Worm (Caenorhabditis elegans) whole organism, young adult: ENCODE results near the gene Y43F8A.2.

Source experiments
- B0035.1 ChIP-seq: sonication (generic microtip); optimal IDR thresholded peaks from 2 replicates; lab custom pipeline; 2016; ENCODE audit warnings: missing genetic modification characterization, mild to moderate bottlenecking, missing compliant biosample characterization, missing genotype, missing genetic modification reagents
- B0261.1 ChIP-seq: sonication (generic microtip); optimal IDR thresholded peaks from 2 replicates; lab custom pipeline; 2016; ENCODE audit warnings: mild to moderate bottlenecking, missing genetic modification characterization, moderate library complexity, missing compliant biosample characterization
- C17E4.6 ChIP-seq: fragments of 200-800 bp; sonication (Bioruptor generic); IDR thresholded peaks from 2 replicates; pipeline ENCODE4 v1.3.6; 2022; ENCODE audit warnings: missing genetic modification reagents, missing genetic modification characterization, missing compliant biosample characterization
- D2030.7 ChIP-seq: fragments of 200-800 bp; sonication (Bioruptor generic); IDR thresholded peaks from 2 replicates; pipeline ENCODE4 v1.3.6; 2022; ENCODE audit warnings: missing genetic modification reagents, missing genetic modification characterization, missing compliant biosample characterization
- F23B12.7 ChIP-seq: sonication (generic microtip); optimal IDR thresholded peaks from 2 replicates; lab custom pipeline; 2017; ENCODE audit warnings: missing genetic modification characterization, mild to moderate bottlenecking, missing compliant biosample characterization, antibody characterized with exemption, moderate library complexity; ENCODE audit not compliant: insufficient read depth
- F49E8.2 ChIP-seq: sonication (generic microtip); optimal IDR thresholded peaks from 3 replicates; lab custom pipeline; 2017; ENCODE audit warnings: missing genetic modification characterization, mild to moderate bottlenecking, missing compliant biosample characterization, antibody characterized with exemption, moderate library complexity; ENCODE audit not compliant: insufficient read depth
- F57C9.4 ChIP-seq: sonication (generic microtip); optimal IDR thresholded peaks from 2 replicates; lab custom pipeline; 2017; ENCODE audit warnings: mild to moderate bottlenecking, missing genetic modification characterization, missing compliant biosample characterization
- T26A5.8 ChIP-seq: sonication (generic microtip); optimal IDR thresholded peaks from 2 replicates; lab custom pipeline; 2016; ENCODE audit warnings: missing genetic modification characterization, missing compliant biosample characterization
- Y79H2A.3 ChIP-seq: fragments of 200-800 bp; sonication (Bioruptor generic); conservative IDR thresholded peaks from 2 replicates; pipeline ENCODE4 v1.3.6; 2022; ENCODE audit warnings: missing genetic modification reagents, missing genetic modification characterization, missing compliant biosample characterization
- aptf-3 ChIP-seq: fragments of 200-800 bp; sonication (Bioruptor generic); IDR thresholded peaks from 2 replicates; pipeline ENCODE4 v1.3.6; 2022; ENCODE audit warnings: missing genetic modification characterization, missing compliant biosample characterization
- attf-6 ChIP-seq: fragments of 200-800 bp; sonication (Bioruptor generic); IDR thresholded peaks from 2 replicates; pipeline ENCODE4 v1.3.6; 2022; ENCODE audit warnings: missing genetic modification reagents, missing genetic modification characterization, missing compliant biosample characterization
- cebp-1 ChIP-seq, 2 experiments: fragments of 200-800 bp in 1 of 2; sonication (Bioruptor generic) in 1 of 2; sonication (generic microtip) in 1 of 2; IDR thresholded peaks in 1 of 2; optimal IDR thresholded peaks in 1 of 2; 2 replicates each; pipeline versions ENCODE4 v1.3.6 to Lab custom; 2017 to 2022; ENCODE audit warnings: missing compliant biosample characterization in 2 of 2, missing genetic modification characterization in 2 of 2, mild to moderate bottlenecking in 1 of 2, missing genetic modification reagents in 1 of 2, moderate library complexity in 1 of 2
- efl-1 ChIP-seq: fragments of 150-350 bp; optimal IDR thresholded peaks from 2 replicates; lab custom pipeline; 2014; ENCODE audit warnings: missing biosample characterization, missing genetic modification reagents, missing genetic modification characterization
- egl-44 ChIP-seq: fragments of 200-800 bp; sonication (Bioruptor generic); IDR thresholded peaks from 2 replicates; pipeline ENCODE4 v1.3.6; 2022; ENCODE audit warnings: missing genetic modification reagents, missing genetic modification characterization, missing compliant biosample characterization
- ekl-4 ChIP-seq: fragments of 200-800 bp; sonication (Bioruptor generic); IDR thresholded peaks from 2 replicates; pipeline ENCODE4 v1.3.6; 2022; ENCODE audit warnings: missing genetic modification reagents, missing genetic modification characterization, missing compliant biosample characterization
- ets-4 ChIP-seq: fragments of 200-800 bp; sonication (Bioruptor generic); optimal IDR thresholded peaks from 2 replicates; lab custom pipeline; 2018; ENCODE audit warnings: mild to moderate bottlenecking, missing genetic modification characterization, missing compliant biosample characterization
- hlh-12 ChIP-seq: sonication (generic microtip); optimal IDR thresholded peaks from 2 replicates; lab custom pipeline; 2016; ENCODE audit warnings: missing genetic modification characterization, missing compliant biosample characterization
- hlh-26 ChIP-seq: fragments of 200-800 bp; sonication (Bioruptor generic); conservative IDR thresholded peaks from 2 replicates; pipeline ENCODE4 v1.3.6; 2022; ENCODE audit warnings: missing genetic modification reagents, missing genetic modification characterization, missing compliant biosample characterization
- hrde-1 ChIP-seq: sonication (generic microtip); optimal IDR thresholded peaks from 2 replicates; lab custom pipeline; 2016; ENCODE audit warnings: missing genetic modification characterization, mild to moderate bottlenecking, missing compliant biosample characterization, moderate library complexity, missing genotype, missing genetic modification reagents, borderline replicate concordance
- lin-40 ChIP-seq: sonication (generic microtip); optimal IDR thresholded peaks from 2 replicates; lab custom pipeline; 2016; ENCODE audit warnings: missing genetic modification characterization, mild to moderate bottlenecking, missing compliant biosample characterization, missing genotype, missing genetic modification reagents
- lin-54 ChIP-seq: fragments of 200-800 bp; sonication (Bioruptor generic); optimal IDR thresholded peaks from 2 replicates; lab custom pipeline; 2018; ENCODE audit warnings: mild to moderate bottlenecking, missing genetic modification characterization, missing compliant biosample characterization
- lsl-1 ChIP-seq: fragments of 200-800 bp; sonication (Bioruptor generic); optimal IDR thresholded peaks from 2 replicates; lab custom pipeline; 2018; ENCODE audit warnings: mild to moderate bottlenecking, missing genetic modification characterization, moderate library complexity, missing compliant biosample characterization
- nfya-1 ChIP-seq: sonication (generic microtip); optimal IDR thresholded peaks from 2 replicates; lab custom pipeline; 2017; ENCODE audit warnings: antibody characterized with exemption, missing compliant biosample characterization, missing genetic modification characterization, borderline replicate concordance; ENCODE audit not compliant: insufficient read depth
- nfyb-1 ChIP-seq: fragments of 200-800 bp; sonication (Bioruptor generic); IDR thresholded peaks from 2 replicates; pipeline ENCODE4 v1.3.6; 2022; ENCODE audit warnings: missing genetic modification reagents, missing genetic modification characterization, missing compliant biosample characterization
- repo-1 ChIP-seq: sonication (generic microtip); optimal IDR thresholded peaks from 2 replicates; lab custom pipeline; 2017; ENCODE audit warnings: mild to moderate bottlenecking, missing genetic modification characterization, missing compliant biosample characterization
- snpc-1.1 ChIP-seq: sonication (generic microtip); optimal IDR thresholded peaks from 2 replicates; lab custom pipeline; 2017; ENCODE audit warnings: missing genetic modification characterization, mild to moderate bottlenecking, missing compliant biosample characterization, antibody characterized with exemption, moderate library complexity, missing genotype, missing genetic modification reagents; ENCODE audit not compliant: insufficient read depth
- snpc-4 ChIP-seq, 5 experiments: fragments of 150-350 bp in 1 of 5; sonication (generic microtip) in 4 of 5; optimal IDR thresholded peaks; 2 replicates each; lab custom pipeline; 2014 to 2018; ENCODE audit warnings: missing genetic modification characterization in 5 of 5, missing biosample characterization in 3 of 5, antibody characterized with exemption in 2 of 5, mild to moderate bottlenecking in 2 of 5, missing compliant biosample characterization in 2 of 5, missing genotype in 2 of 5, moderate library complexity in 2 of 5, missing genetic modification reagents in 1 of 5
- tbp1 ChIP-seq: fragments of 200-800 bp; sonication (Bioruptor generic); optimal IDR thresholded peaks from 2 replicates; lab custom pipeline; 2018; ENCODE audit warnings: mild to moderate bottlenecking, missing genetic modification characterization, missing compliant biosample characterization
- zfh-2 ChIP-seq: fragments of 200-800 bp; sonication (Bioruptor generic); conservative IDR thresholded peaks from 2 replicates; pipeline ENCODE4 v1.3.6; 2022; ENCODE audit warnings: missing genetic modification reagents, missing genetic modification characterization, missing compliant biosample characterization
- ztf-18 ChIP-seq: sonication (generic microtip); optimal IDR thresholded peaks from 2 replicates; lab custom pipeline; 2016; ENCODE audit warnings: missing genotype, mild to moderate bottlenecking, missing genetic modification characterization, missing compliant biosample characterization
- ztf-28 ChIP-seq: fragments of 200-800 bp; sonication (Bioruptor generic); IDR thresholded peaks from 2 replicates; pipeline ENCODE4 v1.3.6; 2022; ENCODE audit warnings: missing genetic modification reagents, missing genetic modification characterization, missing compliant biosample characterization

The Y43F8A.2 gene

ce11 chrV:19371253-19371652 is at the start of gene Y43F8A.2:
Y43F8A.2 (plus strand) TSS chrV:19371553.
- no peak for TF ChIP-seq D2030.7 (GFP tag; lab: Robert Waterston, UW)
- no peak for TF ChIP-seq F49E8.2 (tag; lab: Kevin White, UChicago)

DNA sequence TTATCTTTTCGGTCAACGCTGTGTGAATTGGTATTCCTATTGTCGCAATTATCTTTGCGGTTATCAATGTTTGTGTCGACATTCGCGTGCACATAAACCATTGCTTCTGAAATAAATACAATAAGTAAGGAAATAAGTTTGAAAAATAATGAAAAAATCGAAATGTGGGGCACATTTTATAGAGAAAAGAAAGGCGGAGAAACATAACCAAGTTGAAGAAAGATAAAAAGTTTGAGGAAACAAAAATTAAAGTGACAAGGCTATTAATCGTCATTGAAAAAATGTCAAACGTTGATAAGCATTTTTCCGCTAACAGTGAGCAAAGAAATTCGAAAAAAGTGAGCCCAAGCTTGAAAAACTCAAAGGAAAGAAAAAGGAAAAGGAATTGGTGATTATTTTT is 49.0 kb upstream of the Y43F8A.2 start, which contains the start of gene C43D7.4:
TSS of gene C43D7.4 (minus strand) at position 101 of the 400 bp plus-strand sequence.
- TF ChIP-seq T26A5.8 (tag; lab: Kevin White, UChicago) = no peak
- no peak for TF ChIP-seq D2030.7 (GFP tag; lab: Robert Waterston, UW)

DNA sequence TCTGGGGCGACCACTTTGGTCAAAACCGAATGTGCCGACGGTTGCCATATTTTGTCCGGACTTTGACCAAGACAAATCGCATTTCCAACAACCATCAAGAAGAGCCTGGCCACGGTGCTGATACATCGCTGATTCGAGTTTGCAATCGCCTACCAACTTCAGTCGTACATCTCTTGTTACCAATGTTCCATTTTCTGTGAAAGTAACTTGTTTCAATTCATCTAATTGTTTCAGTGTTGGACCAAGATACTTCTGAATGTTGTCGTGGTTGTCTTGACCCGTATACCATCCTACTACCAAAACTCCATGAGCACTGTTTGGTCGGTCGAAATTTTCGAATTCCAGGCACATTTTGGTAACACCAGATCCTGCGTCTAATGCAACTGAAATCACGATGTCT is 45.9 kb upstream of the Y43F8A.2 start:
- TF ChIP-seq efl-1 (GFP tag; lab: Kevin White, UChicago) (no peak), ekl-4 (GFP tag; lab: Robert Waterston, UW) (no peak), ztf-28 (GFP tag; lab: Robert Waterston, UW) (no peak), snpc-1.1 (tag; lab: Kevin White, UChicago) (no peak), nfyb-1 (no peak), Y79H2A.3 (GFP tag; lab: Robert Waterston, UW) (no peak), hrde-1 (tag; lab: Kevin White, UChicago) (no peak), lin-40 (tag; lab: Kevin White, UChicago) (no peak), egl-44 (GFP tag; lab: Robert Waterston, UW) (no peak), F57C9.4 (no peak), lsl-1 (GFP tag; lab: Kevin White, UChicago) (no peak), C17E4.6 (no peak), repo-1 (no peak), nfya-1 (no peak), tbp1 (GFP tag; lab: Kevin White, UChicago) (no peak), B0261.1 (tag; lab: Kevin White, UChicago) (no peak), B0035.1 (no peak), snpc-4 (GFP tag; optimal IDR thresholded peaks at IDR 0.05; lab: Kevin White, UChicago) (no peak), snpc-4 (tag; optimal IDR thresholded peaks at IDR 0.05; lab: Kevin White, UChicago) (no peak), hlh-26 (no peak), lin-54 (no peak)

DNA sequence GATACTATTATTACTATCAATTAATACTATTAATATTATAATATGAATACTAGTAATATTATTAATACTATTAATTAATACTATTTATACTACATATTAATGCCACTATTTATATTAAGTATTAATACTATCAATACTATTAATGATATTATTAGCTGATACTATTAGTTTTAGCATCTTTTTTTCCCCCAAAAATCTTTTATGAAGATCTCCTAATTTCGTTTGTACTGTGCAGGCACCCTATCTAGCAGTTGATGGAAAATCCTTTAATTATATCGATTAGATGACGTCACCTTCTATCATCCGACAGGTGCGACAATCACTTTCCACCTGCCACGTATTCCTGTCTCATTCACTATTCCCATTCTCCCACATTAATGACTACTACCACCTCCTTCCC is 42.1 kb upstream of the Y43F8A.2 start, which contains the start of gene fbxb-65:
TSS of gene fbxb-65 (plus strand) at position 301 of the 400 bp plus-strand sequence.
- no peak for TF ChIP-seq ztf-18

ce11 chrV:19337333-19337732 is 34.0 kb upstream of the Y43F8A.2 start:
- TF ChIP-seq F23B12.7 (tag; lab: Kevin White, UChicago) (no peak), attf-6 (GFP tag; lab: Robert Waterston, UW) (no peak), hlh-12 (tag; lab: Kevin White, UChicago) (no peak), aptf-3 (GFP tag; lab: Robert Waterston, UW) (no peak), F57C9.4 (no peak), ets-4 (GFP tag; lab: Kevin White, UChicago) (no peak), egl-44 (GFP tag; lab: Robert Waterston, UW) (no peak)

- TF ChIP-seq cebp-1 (GFP tag; IDR thresholded peaks at IDR 0.05; lab: Robert Waterston, UW) = no peak
- peak; percentile 6 for TF ChIP-seq cebp-1 (tag; optimal IDR thresholded peaks at IDR 0.05; lab: Kevin White, UChicago)
- no peak for TF ChIP-seq B0261.1 (tag; lab: Kevin White, UChicago)
- TF ChIP-seq zfh-2 = no peak
- TF ChIP-seq, all 124 proteins: peak for 1
Observed at ce11 chrV:19351944-19352343, 19.4 kb upstream of the Y43F8A.2 start.
